Fruit fly (Drosophila melanogaster): Measurements from ENCODE around the gene tzn.

The tzn gene

dm6 chr3L:20837040-20837830 lies 38.8 kb downstream of the tzn start, which contains the start of gene CG13255 (continued):
- no peak for TF ChIP-seq fd59A (GFP tag; optimal IDR thresholded peaks at IDR 0.05)
- TF ChIP-seq fd85E (GFP tag; optimal IDR thresholded peaks at IDR 0.05), result no peak
- TF ChIP-seq topi (GFP tag; optimal IDR thresholded peaks at IDR 0.05), result peak; percentile 9
- peak; percentile 4 for TF ChIP-seq acj6 (GFP tag; optimal IDR thresholded peaks at IDR 0.05)
- TF ChIP-seq CG10669 (GFP tag; optimal IDR thresholded peaks at IDR 0.05), result no peak
- no peak for TF ChIP-seq CG3919 (GFP tag; optimal IDR thresholded peaks at IDR 0.05)
- TF ChIP-seq pdm3 (GFP tag; optimal IDR thresholded peaks at IDR 0.05), result no peak
- no peak for TF ChIP-seq dsx (GFP tag; optimal IDR thresholded peaks at IDR 0.05; ENCODE audit: poor library complexity, severe bottlenecking)
- no peak for TF ChIP-seq achi (GFP tag; optimal IDR thresholded peaks at IDR 0.05)
- no peak for TF ChIP-seq CG1621 (tag; optimal IDR thresholded peaks at IDR 0.05)
- no peak for TF ChIP-seq eg (GFP tag; IDR thresholded peaks at IDR 0.05)
- TF ChIP-seq net (GFP tag; optimal IDR thresholded peaks at IDR 0.05), result no peak
- TF ChIP-seq lz (GFP tag; optimal IDR thresholded peaks at IDR 0.05), result peak; percentile 19
- TF ChIP-seq CG11902 (GFP tag; optimal IDR thresholded peaks at IDR 0.05), result no peak
- TF ChIP-seq Eip78C (GFP tag), result peak; percentile 48
- TF ChIP-seq Sox14 (GFP tag; optimal IDR thresholded peaks at IDR 0.05), result no peak
- peak; percentile 34 for TF ChIP-seq CG31627 (GFP tag; optimal IDR thresholded peaks at IDR 0.05)
- TF ChIP-seq Hr4 (GFP tag; optimal IDR thresholded peaks at IDR 0.05), result no peak
- no peak for TF ChIP-seq CG8632 (GFP tag; optimal IDR thresholded peaks at IDR 0.05)
- no peak for TF ChIP-seq salr (GFP tag; optimal IDR thresholded peaks at IDR 0.05)
- peak; percentile 0 for TF ChIP-seq CG8319 (GFP tag; optimal IDR thresholded peaks at IDR 0.05)
- no peak for TF ChIP-seq CG11294 (GFP tag; IDR thresholded peaks at IDR 0.05)

- TF ChIP-seq CG3032 (tag; optimal IDR thresholded peaks at IDR 0.05), result no peak
- peak; percentile 55 for TF ChIP-seq vri (GFP tag; optimal IDR thresholded peaks at IDR 0.05)
These were observed 39.4 kb downstream of the tzn start for dm6 chr3L:20837831-20838301.

DNA sequence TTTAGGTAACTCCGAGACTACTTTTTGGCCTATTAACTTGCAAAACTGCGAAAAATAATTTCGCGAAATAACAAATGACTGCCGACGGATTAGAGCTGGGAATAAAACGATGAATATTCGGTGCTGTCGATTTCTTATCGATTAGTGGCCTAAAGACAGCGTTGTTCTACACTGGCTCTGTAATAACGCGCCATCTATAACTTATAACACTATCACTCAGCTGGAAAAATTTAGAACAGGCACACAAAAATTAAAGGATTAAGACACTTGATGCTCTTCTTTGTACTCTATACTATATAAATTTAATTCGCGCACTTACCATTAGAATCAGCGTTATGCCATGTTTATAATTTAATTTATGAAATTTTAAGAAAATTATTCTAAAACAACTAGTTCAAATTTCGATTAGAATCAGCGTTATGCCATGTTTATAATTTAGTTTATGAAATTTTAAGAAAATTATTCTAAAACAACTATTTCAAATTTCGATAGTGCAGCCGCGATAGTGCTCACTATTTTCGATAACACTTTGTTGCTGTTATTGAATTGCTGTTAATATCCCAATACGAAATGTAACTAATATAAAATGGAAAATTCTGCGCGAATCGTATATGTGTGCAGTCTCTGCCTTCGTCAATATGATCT lies 43.1 kb downstream of the tzn start, which contains the start of the genes CSN3 and CG11456:
TSS of gene CSN3 (minus strand) at position 112 of the 645 bp plus-strand sequence.
TSS of gene CG11456 (plus strand) at position 523 of the 645 bp plus-strand sequence.
- TF ChIP-seq Eip78C (GFP tag) (no peak), cyc (GFP tag; optimal IDR thresholded peaks at IDR 0.05) (peak; percentile 53), Ets96B (tag; optimal IDR thresholded peaks at IDR 0.05) (no peak), CG6792 (GFP tag; optimal IDR thresholded peaks at IDR 0.05) (peak; percentile 2), svp (GFP tag) (no peak), CG11294 (GFP tag; IDR thresholded peaks at IDR 0.05) (no peak), Hr38 (GFP tag; optimal IDR thresholded peaks at IDR 0.05) (no peak), Eip93F (GFP tag; optimal IDR thresholded peaks at IDR 0.05) (no peak), Eip75B (GFP tag; optimal IDR thresholded peaks at IDR 0.05) (no peak), dsx (GFP tag; optimal IDR thresholded peaks at IDR 0.05; ENCODE audit: poor library complexity, severe bottlenecking) (no peak), CG31627 (GFP tag; optimal IDR thresholded peaks at IDR 0.05) (peak; percentile 63), CG7368 (GFP tag; optimal IDR thresholded peaks at IDR 0.05) (no peak), CG6808 (GFP tag; optimal IDR thresholded peaks at IDR 0.05) (peak; percentile 58), fkh (GFP tag; optimal IDR thresholded peaks at IDR 0.05) (no peak), Hr39 (GFP tag; optimal IDR thresholded peaks at IDR 0.05) (no peak), Smox (GFP tag; optimal IDR thresholded peaks at IDR 0.05) (peak; percentile 12), Sox14 (GFP tag; optimal IDR thresholded peaks at IDR 0.05) (peak; percentile 37), fd59A (GFP tag; optimal IDR thresholded peaks at IDR 0.05) (no peak), Blimp-1 (GFP tag; optimal IDR thresholded peaks at IDR 0.05) (no peak), Hr4 (GFP tag; optimal IDR thresholded peaks at IDR 0.05) (no peak), lz (GFP tag; optimal IDR thresholded peaks at IDR 0.05) (peak; percentile 44)
